Worm (Caenorhabditis elegans) whole organism, early embryonic: Measurements from ENCODE around the gene cutl-26.

ENCODE experiments used
- B0310.2 ChIP-seq: sonication (generic microtip); optimal IDR thresholded peaks from 2 replicates; lab custom pipeline; 2016; ENCODE audit warnings: mild to moderate bottlenecking, missing genetic modification characterization, missing compliant biosample characterization
- ama-1 ChIP-seq: fragments of 150-350 bp; optimal IDR thresholded peaks from 2 replicates; lab custom pipeline; 2014

DNA sequence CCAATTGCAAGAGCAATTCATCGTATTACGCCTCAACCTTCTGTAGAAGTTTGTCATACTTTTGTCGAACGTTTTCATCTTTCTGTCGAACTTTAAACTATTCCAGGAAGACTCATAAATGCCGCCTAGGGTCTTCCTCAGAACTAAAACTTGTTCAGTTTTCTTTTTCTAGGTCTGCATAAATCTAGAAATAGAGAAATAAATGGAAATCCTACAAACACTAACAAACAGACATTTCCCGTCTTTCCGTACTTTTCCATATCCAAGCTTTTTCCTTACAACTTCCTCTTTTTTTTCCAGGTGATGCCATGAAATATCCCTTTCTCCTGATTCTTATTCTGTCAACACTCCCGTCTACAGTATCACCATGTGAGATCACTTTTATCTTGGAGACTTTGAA lies 23.3 kb downstream of the cutl-26 start, which contains the start of gene cutl-28:
- no peak for TF ChIP-seq ama-1 (lab: Kevin White, UChicago)
- TF ChIP-seq B0310.2 (tag; lab: Kevin White, UChicago), result no peak
